Fruit fly (Drosophila melanogaster): ENCODE data around the gene CG8745.

The CG8745 gene

dm6 chr3L:13905515-13905914 lies 38.8 kb upstream of the CG8745 start (continued):
- no peak for TF ChIP-seq CG14860 (GFP tag; IDR thresholded peaks at IDR 0.05; ENCODE audit: partially characterized antibody)
- no peak for TF ChIP-seq MTF-1 (GFP tag; optimal IDR thresholded peaks at IDR 0.05; ENCODE audit: borderline replicate concordance)
- TF ChIP-seq ham (GFP tag; IDR thresholded peaks at IDR 0.05) = no peak
- TF ChIP-seq jing (GFP tag; optimal IDR thresholded peaks at IDR 0.05) = no peak
- no peak for TF ChIP-seq CG12236 (GFP tag; optimal IDR thresholded peaks at IDR 0.05)
- no peak for TF ChIP-seq Eip74EF (GFP tag; optimal IDR thresholded peaks at IDR 0.05)
- peak; percentile 20 for TF ChIP-seq CG12104 (GFP tag; optimal IDR thresholded peaks at IDR 0.05)
- no peak for TF ChIP-seq CG14667 (GFP tag; IDR thresholded peaks at IDR 0.05)
- no peak for TF ChIP-seq chm (GFP tag; IDR thresholded peaks at IDR 0.05)
- TF ChIP-seq CG2116 (GFP tag; optimal IDR thresholded peaks at IDR 0.05) = peak; percentile 6
- TF ChIP-seq luna (GFP tag; optimal IDR thresholded peaks at IDR 0.05) = no peak
- TF ChIP-seq gsb (GFP tag; IDR thresholded peaks at IDR 0.05) = no peak
- TF ChIP-seq schlank (tag; optimal IDR thresholded peaks at IDR 0.05) = no peak
- TF ChIP-seq Taf1 (GFP tag; IDR thresholded peaks at IDR 0.05) = no peak
- TF ChIP-seq HmgD (GFP tag; optimal IDR thresholded peaks at IDR 0.05) = no peak
- TF ChIP-seq Stat92E (GFP tag; optimal IDR thresholded peaks at IDR 0.05) = no peak
- TF ChIP-seq CG2875 (GFP tag; optimal IDR thresholded peaks at IDR 0.05) = no peak
- peak; percentile 35; the same call in 1 of the 3 replicates for TF ChIP-seq so (GFP tag; IDR thresholded peaks at IDR 0.05)
- no peak for TF ChIP-seq al (GFP tag; IDR thresholded peaks at IDR 0.05)
- peak; percentile 47 for TF ChIP-seq row (GFP tag; IDR thresholded peaks at IDR 0.05)
- no peak for TF ChIP-seq Kr (GFP tag; optimal IDR thresholded peaks at IDR 0.05)
- TF ChIP-seq Xbp1 (GFP tag; optimal IDR thresholded peaks at IDR 0.05) = peak; percentile 37
- peak; percentile 71 for TF ChIP-seq sens (GFP tag)
- TF ChIP-seq CG2889 (GFP tag; IDR thresholded peaks at IDR 0.05) = no peak
- no peak for TF ChIP-seq NK7.1 (GFP tag; optimal IDR thresholded peaks at IDR 0.05)
- TF ChIP-seq psq (GFP tag; optimal IDR thresholded peaks at IDR 0.05) = no peak
- TF ChIP-seq en (GFP tag; optimal IDR thresholded peaks at IDR 0.05) = no peak
- peak; percentile 54 for TF ChIP-seq NfI (GFP tag; optimal IDR thresholded peaks at IDR 0.05)
- peak; percentile 33 for TF ChIP-seq org-1 (GFP tag; optimal IDR thresholded peaks at IDR 0.05)
- no peak for TF ChIP-seq btn (GFP tag; optimal IDR thresholded peaks at IDR 0.05)
- TF ChIP-seq lov (optimal IDR thresholded peaks at IDR 0.05) = no peak
- TF ChIP-seq lov (GFP tag; IDR thresholded peaks at IDR 0.05) = no peak
- TF ChIP-seq salm (tag; optimal IDR thresholded peaks at IDR 0.05) = no peak
- TF ChIP-seq Optix (GFP tag; IDR thresholded peaks at IDR 0.05) = no peak
- no peak for TF ChIP-seq CG32772 (GFP tag; IDR thresholded peaks at IDR 0.05)
- TF ChIP-seq prd (optimal IDR thresholded peaks at IDR 0.05) = no peak
- TF ChIP-seq prd (GFP tag; IDR thresholded peaks at IDR 0.05) = peak; percentile 17; the same call in 1 of the 3 replicates
- TF ChIP-seq CG4424 (GFP tag; optimal IDR thresholded peaks at IDR 0.05) = peak; percentile 32
- TF ChIP-seq hkb (optimal IDR thresholded peaks at IDR 0.05) = no peak
- peak; percentile 40 for TF ChIP-seq hkb (GFP tag; IDR thresholded peaks at IDR 0.05)
- peak; percentile 58 for TF ChIP-seq CG15601 (tag; optimal IDR thresholded peaks at IDR 0.05)
- no peak; the same call in 1 of the 2 replicates for TF ChIP-seq CG10366 (GFP tag; IDR thresholded peaks at IDR 0.05)
- no peak for TF ChIP-seq Dad (GFP tag; optimal IDR thresholded peaks at IDR 0.05)
- no peak for TF ChIP-seq grn (GFP tag; optimal IDR thresholded peaks at IDR 0.05)
- TF ChIP-seq Drgx (GFP tag; IDR thresholded peaks at IDR 0.05) = no peak
- no peak for TF ChIP-seq CG8290 (GFP tag; optimal IDR thresholded peaks at IDR 0.05)
- TF ChIP-seq CG8290 (tag; optimal IDR thresholded peaks at IDR 0.05) = no peak
- TF ChIP-seq Mes4 (GFP tag; optimal IDR thresholded peaks at IDR 0.05) = no peak
- TF ChIP-seq CG18476 (GFP tag; optimal IDR thresholded peaks at IDR 0.05) = no peak
- TF ChIP-seq CG4854 (GFP tag; optimal IDR thresholded peaks at IDR 0.05) = no peak
- TF ChIP-seq CG32532 (GFP tag; IDR thresholded peaks at IDR 0.05) = peak; percentile 18; the same call in 1 of the 2 replicates
- TF ChIP-seq CG10543 (GFP tag; optimal IDR thresholded peaks at IDR 0.05) = peak; percentile 36
- TF ChIP-seq scrt (GFP tag; optimal IDR thresholded peaks at IDR 0.05) = peak; percentile 78

Measured in whole organism, embryonic.